Fruit fly (Drosophila melanogaster) whole organism: ENCODE results near the gene CG31431.

Experiments used
- Dll ChIP-seq: fragments of >200 bp; optimal IDR thresholded peaks from 2 replicates; lab custom pipeline; 2017
- usp ChIP-seq: fragments of >200 bp; optimal IDR thresholded peaks from 2 replicates; lab custom pipeline; 2017; ENCODE audit warnings: missing biosample characterization, missing genetic modification characterization, mixed read lengths

dm6 chr3R:21854574-21855468 is 15.7 kb upstream of the CG31431 start:
- TF ChIP-seq Dll (lab: Kevin White, UChicago) (no peak), usp (GFP tag; lab: Kevin White, UChicago) (no peak)
